Worm (Caenorhabditis elegans) whole organism, mixed stage, embryonic: ENCODE measurements around the gene T14G11.1.

ENCODE experiments used
- M03D4.4 ChIP-seq: sonication (generic microtip); optimal IDR thresholded peaks from 2 replicates; lab custom pipeline; 2017; ENCODE audit warnings: mild to moderate bottlenecking, missing genetic modification characterization, missing compliant biosample characterization
- bed-3 ChIP-seq: fragments of 200-800 bp; sonication (Bioruptor generic); optimal IDR thresholded peaks from 3 replicates; lab custom pipeline; 2018; ENCODE audit warnings: mild to moderate bottlenecking, missing genetic modification characterization, moderate library complexity, missing compliant biosample characterization
- blmp-1 ChIP-seq: fragments of 150-350 bp; optimal IDR thresholded peaks from 2 replicates; lab custom pipeline; 2014; ENCODE audit warnings: missing biosample characterization, missing genetic modification characterization
- ces-1 ChIP-seq: fragments of 150-350 bp; optimal IDR thresholded peaks from 2 replicates; lab custom pipeline; 2014; ENCODE audit warnings: missing biosample characterization, missing genetic modification reagents, missing genetic modification characterization
- cnd-1 ChIP-seq: fragments of 200-800 bp; sonication (Bioruptor generic); optimal IDR thresholded peaks from 2 replicates; lab custom pipeline; 2018; ENCODE audit warnings: mild to moderate bottlenecking, missing genetic modification characterization, missing compliant biosample characterization
- elt-3 ChIP-seq: fragments of 150-350 bp; optimal IDR thresholded peaks from 2 replicates; lab custom pipeline; 2014; ENCODE audit warnings: missing biosample characterization, missing genetic modification characterization
- flh-1 ChIP-seq: fragments of 200-800 bp; sonication (Bioruptor generic); optimal IDR thresholded peaks from 2 replicates; lab custom pipeline; 2018; ENCODE audit warnings: mild to moderate bottlenecking, missing genetic modification characterization, moderate library complexity, missing compliant biosample characterization
- ham-2 ChIP-seq: fragments of 200-800 bp; sonication (Bioruptor generic); optimal IDR thresholded peaks from 2 replicates; lab custom pipeline; 2018; ENCODE audit warnings: mild to moderate bottlenecking, missing genetic modification characterization, missing compliant biosample characterization
- hlh-1 ChIP-seq: fragments of 150-350 bp; optimal IDR thresholded peaks from 2 replicates; lab custom pipeline; 2014; ENCODE audit warnings: missing biosample characterization, missing genetic modification reagents, missing genetic modification characterization
- lin-13 ChIP-seq: fragments of 150-350 bp; optimal IDR thresholded peaks from 2 replicates; lab custom pipeline; 2014; ENCODE audit warnings: missing biosample characterization, missing genetic modification characterization
- lsy-2 ChIP-seq: fragments of 150-350 bp; optimal IDR thresholded peaks from 2 replicates; lab custom pipeline; 2014; ENCODE audit warnings: missing biosample characterization, missing genetic modification characterization
- mab-5 ChIP-seq: fragments of 150-350 bp; optimal IDR thresholded peaks from 2 replicates; lab custom pipeline; 2014; ENCODE audit warnings: missing biosample characterization, missing genetic modification characterization
- mls-2 ChIP-seq: sonication (generic microtip); optimal IDR thresholded peaks from 2 replicates; lab custom pipeline; 2016; ENCODE audit warnings: mild to moderate bottlenecking, missing genetic modification characterization, moderate library complexity, missing compliant biosample characterization
- nhr-28 ChIP-seq: fragments of 150-350 bp; optimal IDR thresholded peaks from 2 replicates; lab custom pipeline; 2014; ENCODE audit warnings: missing biosample characterization, missing genetic modification characterization
- nhr-76 ChIP-seq: sonication (generic microtip); optimal IDR thresholded peaks from 2 replicates; lab custom pipeline; 2017; ENCODE audit warnings: missing biosample characterization, missing genetic modification characterization
- sem-2 ChIP-seq: fragments of 200-800 bp; sonication (Bioruptor generic); optimal IDR thresholded peaks from 2 replicates; lab custom pipeline; 2018; ENCODE audit warnings: mild to moderate bottlenecking, missing genetic modification characterization, missing compliant biosample characterization
- sptf-1 ChIP-seq: sonication (generic microtip); optimal IDR thresholded peaks from 2 replicates; lab custom pipeline; 2017; ENCODE audit warnings: mild to moderate bottlenecking, missing genetic modification characterization, moderate library complexity, missing compliant biosample characterization
- tbx-8 ChIP-seq: fragments of 200-800 bp; sonication (Bioruptor generic); optimal IDR thresholded peaks from 2 replicates; lab custom pipeline; 2018; ENCODE audit warnings: mild to moderate bottlenecking, missing genetic modification characterization, moderate library complexity, missing compliant biosample characterization
- unc-120 ChIP-seq: sonication (generic microtip); optimal IDR thresholded peaks from 2 replicates; lab custom pipeline; 2017; ENCODE audit warnings: missing genetic modification characterization, missing compliant biosample characterization; ENCODE audit not compliant: poor library complexity, severe bottlenecking
- unc-39 ChIP-seq: fragments of 150-350 bp; optimal IDR thresholded peaks from 2 replicates; lab custom pipeline; 2014; ENCODE audit warnings: missing biosample characterization, missing genetic modification characterization
- unc-62 ChIP-seq: fragments of 150-350 bp; optimal IDR thresholded peaks from 2 replicates; lab custom pipeline; 2014; ENCODE audit warnings: missing biosample characterization, missing genetic modification reagents, missing genetic modification characterization
- zip-8 ChIP-seq: fragments of 150-350 bp; optimal IDR thresholded peaks from 2 replicates; lab custom pipeline; 2014; ENCODE audit warnings: missing biosample characterization, missing genetic modification characterization

Gene T14G11.1

DNA sequence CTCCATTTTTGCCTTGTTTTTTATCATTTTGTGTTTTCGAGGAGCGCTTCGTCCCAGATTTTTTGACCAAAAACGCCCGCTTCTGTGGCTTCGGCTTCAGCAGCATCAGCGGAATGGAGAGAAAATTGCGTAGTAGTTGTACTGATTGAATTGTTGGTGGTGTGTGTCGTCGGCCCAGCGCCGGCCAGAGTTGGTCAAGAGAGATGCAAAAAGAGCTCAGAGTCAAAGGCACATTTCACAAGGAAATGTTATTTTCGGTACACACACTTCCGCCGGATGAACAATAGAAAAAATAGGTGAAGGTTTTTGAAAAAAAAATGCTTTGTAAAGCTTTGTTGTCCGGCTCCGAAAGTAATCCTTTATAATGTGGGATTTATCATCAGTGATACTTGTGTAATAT lies 38.9 kb downstream of the T14G11.1 start:
- TF ChIP-seq ces-1 (GFP tag; lab: Kevin White, UChicago) = peak; percentile 73
- no peak for TF ChIP-seq nhr-28

DNA sequence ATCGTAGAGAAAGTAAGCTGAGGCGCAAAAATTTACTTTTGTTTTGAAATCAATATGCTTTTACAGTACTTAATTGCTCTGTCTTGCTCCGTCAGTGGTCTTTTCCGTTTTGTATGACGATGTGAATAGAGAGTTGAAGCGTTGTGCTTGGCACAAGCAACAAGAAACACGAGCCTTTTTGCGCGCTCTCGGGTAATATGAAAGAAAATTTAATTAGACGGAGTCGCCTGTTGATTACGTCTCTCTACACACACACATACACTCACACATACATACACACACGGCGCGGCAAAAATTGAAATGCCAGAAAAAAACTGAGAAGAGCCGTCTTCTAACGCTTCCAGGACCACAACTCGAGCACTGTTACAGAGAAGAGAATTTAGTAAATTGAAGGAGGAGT lies 41.1 kb downstream of the T14G11.1 start:
- TF ChIP-seq cnd-1 = no peak
- peak; percentile 92 for TF ChIP-seq ces-1 (GFP tag; lab: Kevin White, UChicago)

DNA sequence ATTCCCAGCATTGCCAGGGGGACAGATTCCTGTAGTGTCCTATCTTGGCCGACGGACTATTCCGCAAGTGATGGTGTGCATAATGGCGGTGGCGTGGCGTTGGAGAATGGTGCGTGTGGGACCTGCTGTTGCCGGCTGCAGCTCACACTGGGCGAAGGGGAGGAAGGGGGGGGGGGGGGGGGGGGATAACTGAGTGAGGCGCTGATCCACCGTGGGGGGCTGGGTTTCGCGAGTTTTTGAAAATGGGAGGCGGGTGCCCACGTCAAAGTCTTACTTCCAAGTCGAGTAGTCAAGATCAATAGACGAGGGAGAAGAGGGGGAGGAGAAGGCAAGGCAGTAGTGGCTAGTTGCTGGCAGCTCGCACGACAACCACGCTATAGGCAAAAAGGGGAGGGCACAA lies 42.6 kb downstream of the T14G11.1 start:
- TF ChIP-seq lin-13 (tag; lab: Kevin White, UChicago) = no peak
- TF ChIP-seq flh-1 = no peak
- no peak for TF ChIP-seq bed-3 (GFP tag; lab: Kevin White, UChicago)
- no peak for TF ChIP-seq zip-8 (tag; lab: Kevin White, UChicago)
- TF ChIP-seq lsy-2 (tag; lab: Kevin White, UChicago) = no peak
- no peak for TF ChIP-seq hlh-1
- TF ChIP-seq M03D4.4 (tag; lab: Kevin White, UChicago) = peak; percentile 37
- TF ChIP-seq unc-62 (GFP tag; lab: Kevin White, UChicago) = no peak
- no peak for TF ChIP-seq unc-39 (tag; lab: Kevin White, UChicago)
- peak; percentile 12 for TF ChIP-seq sem-2
- TF ChIP-seq mab-5 (tag; lab: Kevin White, UChicago) = no peak
- no peak for TF ChIP-seq nhr-76 (tag; lab: Kevin White, UChicago)
- TF ChIP-seq unc-120 (tag; lab: Kevin White, UChicago) = no peak
- TF ChIP-seq ham-2 (GFP tag; lab: Kevin White, UChicago) = no peak
- TF ChIP-seq elt-3 (tag; lab: Kevin White, UChicago) = no peak
- no peak for TF ChIP-seq tbx-8 (GFP tag; lab: Kevin White, UChicago)
- no peak for TF ChIP-seq blmp-1 (tag; lab: Kevin White, UChicago)
- peak; percentile 63 for TF ChIP-seq sptf-1 (tag; lab: Kevin White, UChicago)
- peak; percentile 5 for TF ChIP-seq mls-2
- no peak for TF ChIP-seq cnd-1
